Fruit fly (Drosophila melanogaster): Measurements from ENCODE around the gene CG15130.

CG15130 gene

dm6 chr2L:20416754-20417563, 7.5 kb downstream of the CG15130 start, which contains the start of the genes CG10949 and Arpc2 (continued):
- TF ChIP-seq dimm (GFP tag; IDR thresholded peaks at IDR 0.05) (no peak), CG7357 (GFP tag; IDR thresholded peaks at IDR 0.05) (peak; percentile 37; the same call in 1 of the 3 replicates), wek (GFP tag; optimal IDR thresholded peaks at IDR 0.05) (no peak), ftz-f1 (GFP tag; optimal IDR thresholded peaks at IDR 0.05) (no peak), CG30403 (GFP tag; optimal IDR thresholded peaks at IDR 0.05) (peak; percentile 65), CG15696 (tag; optimal IDR thresholded peaks at IDR 0.05) (peak; percentile 62), gem (tag; optimal IDR thresholded peaks at IDR 0.05) (peak; percentile 80), ken (GFP tag; IDR thresholded peaks at IDR 0.05) (no peak), CG12391 (tag; optimal IDR thresholded peaks at IDR 0.05) (peak; percentile 77), nmo (GFP tag; optimal IDR thresholded peaks at IDR 0.05) (peak; percentile 54), Side (GFP tag; optimal IDR thresholded peaks at IDR 0.05) (no peak), E2f2 (GFP tag; IDR thresholded peaks at IDR 0.05) (peak; percentile 67), inv (GFP tag; IDR thresholded peaks at IDR 0.05; ENCODE audit: partially characterized antibody) (peak; percentile 60; the same call in 1 of the 2 replicates), CG6689 (GFP tag; IDR thresholded peaks at IDR 0.05) (peak; percentile 48; the same call in 1 of the 2 replicates), Bgb (GFP tag; IDR thresholded peaks at IDR 0.05; ENCODE audit: partially characterized antibody) (peak; percentile 38; the same call in 1 of the 2 replicates), CG4404 (GFP tag; IDR thresholded peaks at IDR 0.05) (peak; percentile 23; the same call in 1 of the 2 replicates), usp (GFP tag; optimal IDR thresholded peaks at IDR 0.05) (no peak), CG9932 (GFP tag; IDR thresholded peaks at IDR 0.05) (peak; percentile 63), MBD-R2 (GFP tag; IDR thresholded peaks at IDR 0.05) (no peak; the same call in 1 of the 2 replicates), row (GFP tag; IDR thresholded peaks at IDR 0.05) (peak; percentile 86), fd102C (GFP tag; optimal IDR thresholded peaks at IDR 0.05) (no peak), unpg (GFP tag; optimal IDR thresholded peaks at IDR 0.05) (peak; percentile 58), CG7839 (tag; optimal IDR thresholded peaks at IDR 0.05) (peak; percentile 50), CG8944 (GFP tag; optimal IDR thresholded peaks at IDR 0.05) (no peak), trh (GFP tag; optimal IDR thresholded peaks at IDR 0.05) (no peak), sisA (GFP tag; IDR thresholded peaks at IDR 0.05) (peak; percentile 11; the same call in 1 of the 2 replicates), HLH3B (GFP tag; IDR thresholded peaks at IDR 0.05) (peak; percentile 25; the same call in 1 of the 2 replicates), HmgD (GFP tag; optimal IDR thresholded peaks at IDR 0.05) (no peak), pros (GFP tag; optimal IDR thresholded peaks at IDR 0.05) (peak; percentile 58), emc (GFP tag; optimal IDR thresholded peaks at IDR 0.05) (no peak), Dbx (GFP tag; IDR thresholded peaks at IDR 0.05) (peak; percentile 58; the same call in 2 of the 3 replicates), Optix (GFP tag; IDR thresholded peaks at IDR 0.05) (no peak), CG42726 (GFP tag; IDR thresholded peaks at IDR 0.05; ENCODE audit: partially characterized antibody) (peak; percentile 73), trem (tag; optimal IDR thresholded peaks at IDR 0.05) (peak; percentile 71), CG9817 (tag; optimal IDR thresholded peaks at IDR 0.05) (peak; percentile 77), D19A (tag; optimal IDR thresholded peaks at IDR 0.05) (peak; percentile 34), lola (GFP tag; optimal IDR thresholded peaks at IDR 0.05) (peak in 1 of 3 experiments; percentile 59), CG2120 (GFP tag; optimal IDR thresholded peaks at IDR 0.05) (peak; percentile 58), CG10654 (GFP tag; optimal IDR thresholded peaks at IDR 0.05) (peak; percentile 47), CG18764 (GFP tag; optimal IDR thresholded peaks at IDR 0.05) (no peak), CG15269 (tag; optimal IDR thresholded peaks at IDR 0.05) (peak; percentile 75), CG6654 (GFP tag; optimal IDR thresholded peaks at IDR 0.05) (no peak), dan (GFP tag; IDR thresholded peaks at IDR 0.05) (no peak), pzg (GFP tag; optimal IDR thresholded peaks at IDR 0.05) (peak; percentile 50), CG6854 (GFP tag; optimal IDR thresholded peaks at IDR 0.05) (no peak), sc (optimal IDR thresholded peaks at IDR 0.05) (no peak), sc (GFP tag; optimal IDR thresholded peaks at IDR 0.05) (no peak), nom (GFP tag; optimal IDR thresholded peaks at IDR 0.05) (no peak), Sin3A (optimal IDR thresholded peaks at IDR 0.05) (peak; percentile 33)

Data from whole organism, embryonic.